Fruit fly (Drosophila melanogaster): ENCODE data around the gene CG12520.

The CG12520 gene

dm6 chr3L:12861255-12861899, 41.2 kb downstream of the CG12520 start, which contains the start of gene CG32107 (continued):
- TF ChIP-seq CG8290 (GFP tag; optimal IDR thresholded peaks at IDR 0.05) (peak; percentile 7), CG8290 (tag; optimal IDR thresholded peaks at IDR 0.05) (no peak), CG2199 (GFP tag; IDR thresholded peaks at IDR 0.05) (peak; percentile 95), CG32532 (GFP tag; IDR thresholded peaks at IDR 0.05) (no peak), Dp (GFP tag; optimal IDR thresholded peaks at IDR 0.05) (peak; percentile 26), yki (optimal IDR thresholded peaks at IDR 0.05) (no peak), Abd-B (GFP tag; optimal IDR thresholded peaks at IDR 0.05) (peak; percentile 42), luna (GFP tag; optimal IDR thresholded peaks at IDR 0.05) (no peak), CG12942 (GFP tag; optimal IDR thresholded peaks at IDR 0.05) (no peak), CTCF (GFP tag; optimal IDR thresholded peaks at IDR 0.05) (peak; percentile 91), sd (tag; optimal IDR thresholded peaks at IDR 0.05) (no peak), CG33557 (GFP tag; optimal IDR thresholded peaks at IDR 0.05) (peak; percentile 1), Optix (GFP tag; IDR thresholded peaks at IDR 0.05) (no peak), CG3163 (GFP tag; optimal IDR thresholded peaks at IDR 0.05) (no peak), CG18011 (GFP tag; optimal IDR thresholded peaks at IDR 0.05) (peak; percentile 96), CG5245 (GFP tag; optimal IDR thresholded peaks at IDR 0.05) (no peak), CG15696 (tag; optimal IDR thresholded peaks at IDR 0.05) (peak; percentile 42), CG14965 (GFP tag; optimal IDR thresholded peaks at IDR 0.05; ENCODE audit: borderline replicate concordance) (no peak), Asciz (GFP tag; optimal IDR thresholded peaks at IDR 0.05) (no peak), ash1 (GFP tag; optimal IDR thresholded peaks at IDR 0.05) (no peak), Dip2 (GFP tag; IDR thresholded peaks at IDR 0.05) (no peak), CG10267 (tag; optimal IDR thresholded peaks at IDR 0.05) (peak; percentile 11), CG13123 (GFP tag; optimal IDR thresholded peaks at IDR 0.05) (no peak), CG1233 (GFP tag; optimal IDR thresholded peaks at IDR 0.05) (peak; percentile 17), Xrp1 (GFP tag; IDR thresholded peaks at IDR 0.05) (0 out of 2 replicates have a peak, but pooled peaks have one; percentile 29), CG17612 (GFP tag; IDR thresholded peaks at IDR 0.05) (no peak), NfI (GFP tag; optimal IDR thresholded peaks at IDR 0.05) (no peak), CG34376 (GFP tag; optimal IDR thresholded peaks at IDR 0.05) (peak; percentile 9), CG14860 (GFP tag; IDR thresholded peaks at IDR 0.05; ENCODE audit: partially characterized antibody) (no peak), CG9817 (tag; optimal IDR thresholded peaks at IDR 0.05) (no peak), Hmr (GFP tag; optimal IDR thresholded peaks at IDR 0.05) (peak; percentile 16), CG15601 (tag; optimal IDR thresholded peaks at IDR 0.05) (peak; percentile 35), CG2116 (GFP tag; optimal IDR thresholded peaks at IDR 0.05) (peak; percentile 40), phol (tag; optimal IDR thresholded peaks at IDR 0.05) (peak; percentile 81), pita (GFP tag; optimal IDR thresholded peaks at IDR 0.05) (peak; percentile 17), CG2712 (tag; optimal IDR thresholded peaks at IDR 0.05) (peak; percentile 48), E2f2 (GFP tag; IDR thresholded peaks at IDR 0.05) (no peak), Doc2 (GFP tag; IDR thresholded peaks at IDR 0.05) (no peak), Myb (GFP tag; optimal IDR thresholded peaks at IDR 0.05) (peak; percentile 57), Lhr (GFP tag; optimal IDR thresholded peaks at IDR 0.05) (peak; percentile 68), gro (GFP tag; optimal IDR thresholded peaks at IDR 0.05) (no peak), zfh1 (GFP tag; IDR thresholded peaks at IDR 0.05) (0 out of 3 replicates have a peak, but pooled peaks have one; percentile 21), CG7271 (tag; optimal IDR thresholded peaks at IDR 0.05) (peak; percentile 17), CG12104 (GFP tag; optimal IDR thresholded peaks at IDR 0.05) (no peak), chif (GFP tag; optimal IDR thresholded peaks at IDR 0.05) (peak in 1 of 2 experiments; percentile 15), CG11504 (tag; optimal IDR thresholded peaks at IDR 0.05) (no peak), eyg (GFP tag; optimal IDR thresholded peaks at IDR 0.05) (no peak), CG7928 (GFP tag; optimal IDR thresholded peaks at IDR 0.05) (no peak), oc (tag; optimal IDR thresholded peaks at IDR 0.05) (no peak), croc (GFP tag; conservative IDR thresholded peaks at IDR 0.05) (no peak), CG14050 (GFP tag; IDR thresholded peaks at IDR 0.05) (no peak)

All from whole organism, embryonic.